Worm (Caenorhabditis elegans): Measurements from ENCODE around the gene arrd-10.

The arrd-10 gene

DNA sequence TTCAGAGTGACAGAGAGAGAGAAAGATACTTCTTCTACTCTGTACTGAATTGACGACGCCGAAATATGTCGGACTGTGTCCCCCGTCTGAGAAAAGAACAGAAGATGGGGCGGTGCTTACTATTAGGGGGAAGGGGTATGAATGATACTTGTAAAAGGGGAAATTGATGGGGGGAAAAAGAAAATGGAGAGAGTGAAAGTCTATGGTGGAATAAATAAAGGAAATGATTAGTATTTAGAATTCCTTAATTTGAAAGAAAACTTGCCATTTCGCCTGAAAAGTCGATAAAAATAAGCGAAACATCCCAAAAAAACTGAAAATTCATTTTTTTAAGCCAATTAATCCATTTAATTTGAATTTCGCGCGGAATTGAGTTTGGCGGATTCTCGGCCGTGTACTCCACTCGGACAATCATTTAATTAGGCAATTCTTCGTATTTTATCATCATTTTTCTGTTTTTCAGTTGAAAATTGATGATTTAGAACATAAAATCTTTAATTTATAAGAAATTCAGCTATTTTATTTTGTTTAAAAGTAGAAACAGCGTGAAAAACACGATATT lies 25.3 kb upstream of the arrd-10 start, which contains the start of gene F35C5.12 (continued):
- no peak for TF ChIP-seq sptf-1 (tag; optimal IDR thresholded peaks at IDR 0.05)

DNA sequence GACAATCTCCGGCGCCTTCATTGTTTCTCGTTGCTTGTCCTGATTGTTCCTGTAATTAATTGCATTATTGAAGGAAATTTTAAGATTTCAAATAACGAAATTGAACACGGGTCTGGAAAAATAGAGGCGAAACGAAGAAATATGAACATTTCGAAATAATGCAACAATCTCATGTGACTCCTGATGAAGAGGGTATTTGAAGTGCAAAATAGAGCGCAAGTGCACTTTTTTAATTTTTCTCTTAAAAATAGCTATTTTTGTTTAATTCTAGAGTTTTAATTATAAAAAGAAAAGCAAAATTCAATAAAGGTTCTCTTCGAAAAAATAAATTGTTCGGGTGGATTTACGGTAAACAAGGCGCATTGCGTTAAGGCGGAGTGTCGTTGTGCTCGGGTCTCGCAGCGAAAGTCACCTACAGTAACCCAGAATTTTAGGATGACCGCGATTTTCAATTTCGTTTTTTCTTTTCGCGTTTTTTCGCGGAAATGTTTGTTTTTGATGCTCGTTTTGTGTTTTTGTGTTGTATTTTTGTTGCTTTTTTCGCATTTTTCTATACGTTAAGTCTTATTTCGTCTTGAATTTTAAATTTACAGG lies 20.8 kb upstream of the arrd-10 start, which contains the start of the genes F58G1.2 and wago-4:
TSS of gene F58G1.2 (minus strand) at position 51 of the 594 bp plus-strand sequence.
TSS of gene wago-4 (plus strand) at position 592 of the 594 bp plus-strand sequence.
- TF ChIP-seq jun-1 (tag; optimal IDR thresholded peaks at IDR 0.05) (no peak), ceh-8 (GFP tag; optimal IDR thresholded peaks at IDR 0.05) (no peak), aha-1 (tag; optimal IDR thresholded peaks at IDR 0.05) (no peak), lin-35 (GFP tag; optimal IDR thresholded peaks at IDR 0.05) (peak; percentile 26 to 54), lir-3 (tag; optimal IDR thresholded peaks at IDR 0.05; ENCODE audit: poor library complexity) (no peak), nhr-90 (tag; optimal IDR thresholded peaks at IDR 0.05; ENCODE audit: poor library complexity) (no peak), lsy-2 (tag; optimal IDR thresholded peaks at IDR 0.05) (peak in 1 of 2 experiments; percentile 94), irx-1 (tag; optimal IDR thresholded peaks at IDR 0.05) (no peak), pag-3 (tag; optimal IDR thresholded peaks at IDR 0.05; ENCODE audit: borderline replicate concordance, insufficient read depth) (no peak), egl-27 (tag; optimal IDR thresholded peaks at IDR 0.05) (no peak), snpc-4 (tag; optimal IDR thresholded peaks at IDR 0.05) (no peak), nhr-12 (tag; optimal IDR thresholded peaks at IDR 0.05) (no peak), lin-13 (GFP tag; optimal IDR thresholded peaks at IDR 0.05) (peak; percentile 14), isw-1 (GFP tag; IDR thresholded peaks at IDR 0.05) (0 out of 2 replicates have a peak, but pooled peaks have one; percentile 3), dpl-1 (GFP tag; optimal IDR thresholded peaks at IDR 0.05) (peak; percentile 23 to 70 (median 41)), nhr-20 (tag; optimal IDR thresholded peaks at IDR 0.05) (no peak), sup-37 (GFP tag; optimal IDR thresholded peaks at IDR 0.05) (no peak), aly-2 (tag; optimal IDR thresholded peaks at IDR 0.05) (no peak), lin-15B (tag; optimal IDR thresholded peaks at IDR 0.05) (no peak), tlp-1 (tag; optimal IDR thresholded peaks at IDR 0.05) (no peak), unc-86 (tag; optimal IDR thresholded peaks at IDR 0.05) (no peak), C16A3.4 (tag; optimal IDR thresholded peaks at IDR 0.05) (no peak), F16B12.6 (tag; optimal IDR thresholded peaks at IDR 0.05) (no peak), unc-98 (GFP tag; IDR thresholded peaks at IDR 0.05) (no peak), mef-2 (tag; optimal IDR thresholded peaks at IDR 0.05) (no peak), ceh-88 (GFP tag; IDR thresholded peaks at IDR 0.05) (no peak), nhr-19 (GFP tag; conservative IDR thresholded peaks at IDR 0.05) (no peak), grh-1 (GFP tag; IDR thresholded peaks at IDR 0.05) (no peak), unc-62 (GFP tag; optimal IDR thresholded peaks at IDR 0.05) (no peak), unc-130 (tag; optimal IDR thresholded peaks at IDR 0.05) (no peak), unc-30 (tag; optimal IDR thresholded peaks at IDR 0.05) (no peak), Y116A8C.19 (tag; optimal IDR thresholded peaks at IDR 0.05; ENCODE audit: borderline replicate concordance) (no peak), ceh-90 (tag; optimal IDR thresholded peaks at IDR 0.05) (no peak), nhr-77 (tag; optimal IDR thresholded peaks at IDR 0.05) (no peak), tbx-2 (tag; optimal IDR thresholded peaks at IDR 0.05) (no peak), ceh-82 (tag; optimal IDR thresholded peaks at IDR 0.05) (no peak), fkh-8 (tag; optimal IDR thresholded peaks at IDR 0.05) (no peak), efl-3 (GFP tag; optimal IDR thresholded peaks at IDR 0.05) (no peak), nhr-84 (tag; optimal IDR thresholded peaks at IDR 0.05) (no peak), ceh-63 (GFP tag; optimal IDR thresholded peaks at IDR 0.05) (no peak), alr-1 (tag; optimal IDR thresholded peaks at IDR 0.05; ENCODE audit: borderline replicate concordance) (no peak), sox-4 (tag; optimal IDR thresholded peaks at IDR 0.05) (no peak), ets-5 (GFP tag; IDR thresholded peaks at IDR 0.05) (no peak), hpl-2 (GFP tag; optimal IDR thresholded peaks at IDR 0.05) (no peak), ces-1 (GFP tag; optimal IDR thresholded peaks at IDR 0.05) (no peak), ztf-11 (tag; optimal IDR thresholded peaks at IDR 0.05) (no peak), pqm-1 (tag; optimal IDR thresholded peaks at IDR 0.05) (no peak), ama-1 (optimal IDR thresholded peaks at IDR 0.05) (no peak), efl-1 (optimal IDR thresholded peaks at IDR 0.05) (peak; percentile 56 to 58), efl-1 (GFP tag; optimal IDR thresholded peaks at IDR 0.05 in 1 of 2) (peak; percentile 71 to 91)
